Worm (Caenorhabditis elegans) whole organism, L4 larva: ENCODE results near the gene str-205.

Experiments used
- D1046.2 ChIP-seq: fragments of 200-800 bp; sonication (Bioruptor generic); IDR thresholded peaks from 2 replicates; pipeline ENCODE4 v1.3.6; 2022; ENCODE audit warnings: missing genetic modification characterization, missing compliant biosample characterization
- F49E8.2 ChIP-seq: sonication (generic microtip); optimal IDR thresholded peaks from 2 replicates; lab custom pipeline; 2016; ENCODE audit warnings: missing compliant biosample characterization, mild to moderate bottlenecking, missing genetic modification characterization, borderline replicate concordance
- aha-1 ChIP-seq: fragments of 150-350 bp; peaks from one replicate; lab custom pipeline; 2014; ENCODE audit warnings: missing biosample characterization, missing genetic modification characterization
- attf-4 ChIP-seq: sonication (generic microtip); optimal IDR thresholded peaks from 3 replicates; lab custom pipeline; 2017; ENCODE audit warnings: missing biosample characterization, missing genetic modification characterization
- ceh-28 ChIP-seq: fragments of 150-350 bp; optimal IDR thresholded peaks from 2 replicates; lab custom pipeline; 2014; ENCODE audit warnings: missing biosample characterization, missing genetic modification reagents, missing genetic modification characterization
- ceh-44 ChIP-seq: fragments of 200-800 bp; sonication (Bioruptor generic); IDR thresholded peaks from 2 replicates; pipeline ENCODE4 v1.3.6; 2022; ENCODE audit warnings: missing genetic modification reagents, missing genetic modification characterization, missing compliant biosample characterization
- cey-2 ChIP-seq: sonication (generic microtip); optimal IDR thresholded peaks from 3 replicates; lab custom pipeline; 2017; ENCODE audit warnings: missing genetic modification characterization, mild to moderate bottlenecking, missing compliant biosample characterization, antibody characterized with exemption, borderline replicate concordance; ENCODE audit not compliant: insufficient read depth
- daf-16 ChIP-seq, 3 experiments: sonication (generic microtip); optimal IDR thresholded peaks; 2 replicates each; lab custom pipeline; 2016 to 2017; ENCODE audit warnings: missing genetic modification characterization in 3 of 3, missing genetic modification reagents in 3 of 3, mild to moderate bottlenecking in 2 of 3, missing compliant biosample characterization in 2 of 3, missing biosample characterization in 1 of 3, moderate library complexity in 1 of 3
- dmd-8 ChIP-seq: fragments of 200-800 bp; sonication (Bioruptor generic); IDR thresholded peaks from 2 replicates; pipeline ENCODE4 v1.3.6; 2022; ENCODE audit warnings: missing genetic modification characterization, missing compliant biosample characterization
- dpl-1 ChIP-seq: fragments of 150-350 bp; optimal IDR thresholded peaks from 2 replicates; lab custom pipeline; 2014; ENCODE audit warnings: missing biosample characterization, missing genetic modification reagents, missing genetic modification characterization
- egl-43 ChIP-seq: fragments of 200-800 bp; sonication (Bioruptor generic); IDR thresholded peaks from 2 replicates; pipeline ENCODE4 v1.3.6; 2022; ENCODE audit warnings: missing genetic modification reagents, missing genetic modification characterization, missing compliant biosample characterization
- fkh-10 ChIP-seq: fragments of 150-350 bp; optimal IDR thresholded peaks from 2 replicates; lab custom pipeline; 2014; ENCODE audit warnings: missing biosample characterization, missing genetic modification reagents, missing genetic modification characterization
- hlh-11 ChIP-seq: fragments of 200-800 bp; sonication (Bioruptor generic); optimal IDR thresholded peaks from 2 replicates; lab custom pipeline; 2018; ENCODE audit warnings: mild to moderate bottlenecking, missing genetic modification characterization, missing compliant biosample characterization
- hlh-30 ChIP-seq: sonication (generic microtip); optimal IDR thresholded peaks from 2 replicates; lab custom pipeline; 2017; ENCODE audit warnings: antibody characterized with exemption, mild to moderate bottlenecking, missing genetic modification characterization, missing compliant biosample characterization; ENCODE audit not compliant: insufficient read depth
- mes-2 ChIP-seq: sonication (generic microtip); optimal IDR thresholded peaks from 2 replicates; lab custom pipeline; 2016; ENCODE audit warnings: missing genotype, mild to moderate bottlenecking, missing genetic modification characterization, missing compliant biosample characterization; ENCODE audit not compliant: poor library complexity, severe bottlenecking
- mxl-3 ChIP-seq: fragments of 200-800 bp; sonication (Bioruptor generic); optimal IDR thresholded peaks from 2 replicates; lab custom pipeline; 2018; ENCODE audit warnings: mild to moderate bottlenecking, missing genetic modification characterization, missing compliant biosample characterization
- nhr-41 ChIP-seq: fragments of 200-800 bp; sonication (Bioruptor generic); IDR thresholded peaks from 2 replicates; pipeline ENCODE4 v1.3.6; 2022; ENCODE audit warnings: missing genetic modification reagents, missing genetic modification characterization, missing compliant biosample characterization
- nhr-48 ChIP-seq: sonication (generic microtip); optimal IDR thresholded peaks from 2 replicates; lab custom pipeline; 2016; ENCODE audit warnings: mild to moderate bottlenecking, missing genetic modification characterization, missing compliant biosample characterization
- nhr-6 ChIP-seq: fragments of 150-350 bp; optimal IDR thresholded peaks from 2 replicates; lab custom pipeline; 2014; ENCODE audit warnings: missing biosample characterization, missing genetic modification characterization
- nhr-76 ChIP-seq: fragments of 150-350 bp; optimal IDR thresholded peaks from 2 replicates; lab custom pipeline; 2014; ENCODE audit warnings: missing biosample characterization, missing genetic modification characterization
- nhr-77 ChIP-seq: fragments of 150-350 bp; optimal IDR thresholded peaks from 2 replicates; lab custom pipeline; 2014; ENCODE audit warnings: missing biosample characterization, missing genetic modification characterization
- snpc-1.2 ChIP-seq: fragments of 200-800 bp; sonication (Bioruptor generic); IDR thresholded peaks from 2 replicates; pipeline ENCODE4 v1.3.6; 2022; ENCODE audit warnings: missing genetic modification reagents, missing genetic modification characterization, missing compliant biosample characterization
- snpc-4 ChIP-seq: fragments of 150-350 bp; optimal IDR thresholded peaks from 2 replicates; lab custom pipeline; 2014; ENCODE audit warnings: missing biosample characterization, missing genetic modification characterization
- unc-130 ChIP-seq: sonication (generic microtip); optimal IDR thresholded peaks from 2 replicates; lab custom pipeline; 2016; ENCODE audit warnings: missing genetic modification reagents, missing genetic modification characterization, missing compliant biosample characterization
- unc-62 ChIP-seq, 3 experiments: fragments of 150-350 bp in 1 of 3; sonication (generic microtip); optimal IDR thresholded peaks in 2 of 3; peaks in 1 of 3; 1 replicate in 1 of 3; 2 replicates in 2 of 3; lab custom pipeline; 2014 to 2017; ENCODE audit warnings: missing biosample characterization in 3 of 3, missing genetic modification characterization in 3 of 3, missing genetic modification reagents in 3 of 3, missing genotype in 1 of 3
- vab-7 ChIP-seq: fragments of 200-800 bp; sonication (Bioruptor generic); IDR thresholded peaks from 2 replicates; pipeline ENCODE4 v1.3.6; 2022; ENCODE audit warnings: missing genetic modification reagents, missing genetic modification characterization, missing compliant biosample characterization
- zfp-2 ChIP-seq: sonication (generic microtip); optimal IDR thresholded peaks from 2 replicates; lab custom pipeline; 2016; ENCODE audit warnings: mild to moderate bottlenecking, missing genetic modification characterization, missing compliant biosample characterization
- zfp-3 ChIP-seq: fragments of 200-800 bp; sonication (Bioruptor generic); conservative IDR thresholded peaks from 2 replicates; pipeline ENCODE4 v1.3.6; 2022; ENCODE audit warnings: missing genetic modification reagents, missing genetic modification characterization, missing compliant biosample characterization
- zip-2 ChIP-seq: fragments of 150-350 bp; optimal IDR thresholded peaks from 2 replicates; lab custom pipeline; 2014; ENCODE audit warnings: missing biosample characterization, missing genetic modification characterization
- ztf-7 ChIP-seq: fragments of 150-350 bp; optimal IDR thresholded peaks from 2 replicates; lab custom pipeline; 2014; ENCODE audit warnings: missing biosample characterization, missing genetic modification characterization

Gene str-205

DNA sequence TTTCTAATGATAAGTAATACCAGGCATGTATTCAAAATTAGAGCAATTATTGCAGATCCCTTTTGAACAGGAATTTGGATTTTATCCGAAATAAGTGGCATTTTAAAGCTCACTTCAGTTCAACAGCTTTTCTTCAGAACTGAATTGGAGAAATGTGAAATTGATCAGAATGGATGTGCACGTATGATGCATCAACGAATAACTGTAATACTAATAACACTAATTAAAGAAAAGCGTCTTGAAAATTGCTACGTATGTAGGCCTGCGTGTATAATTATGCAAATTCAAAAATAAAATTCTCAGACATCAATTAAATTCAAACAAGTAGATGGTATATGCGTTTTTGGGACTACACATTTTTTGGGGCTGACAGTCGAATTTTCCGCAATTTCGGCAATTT lies at the start of gene str-205:
TSS of gene str-205 (minus strand) at position 101 of the 400 bp plus-strand sequence.
- TF ChIP-seq hlh-30 (tag; lab: Kevin White, UChicago) (no peak), nhr-41 (no peak), mxl-3 (no peak), zfp-3 (no peak), dmd-8 (GFP tag; lab: Robert Waterston, UW) (no peak), vab-7 (GFP tag; lab: Robert Waterston, UW) (no peak), cey-2 (tag; lab: Kevin White, UChicago) (no peak), snpc-4 (tag; lab: Kevin White, UChicago) (no peak), unc-62 (GFP tag; optimal IDR thresholded peaks at IDR 0.05 in 1 of 2; lab: Kevin White, UChicago) (no peak), unc-62 (tag; optimal IDR thresholded peaks at IDR 0.05; lab: Kevin White, UChicago) (no peak), snpc-1.2 (GFP tag; lab: Robert Waterston, UW) (no peak), ceh-28 (no peak)

DNA sequence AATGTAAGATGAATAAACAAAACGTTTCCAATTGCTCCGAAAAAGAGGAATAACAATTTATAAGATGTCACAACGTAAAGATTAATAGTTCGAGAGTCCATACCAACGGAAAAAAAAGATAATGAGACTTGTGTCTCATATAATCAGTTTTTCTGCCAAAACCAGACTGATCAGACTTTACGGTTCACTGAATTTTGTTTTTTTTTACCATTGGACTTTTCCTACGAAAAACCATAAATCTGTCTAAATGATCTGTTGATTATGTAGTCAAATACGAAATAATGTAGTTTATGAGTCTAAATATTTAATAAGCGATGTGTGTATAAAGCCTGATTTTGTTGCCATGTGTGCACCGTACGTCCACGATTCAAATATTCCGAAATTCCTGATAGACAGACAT lies 49.3 kb upstream of the str-205 start, which contains the start of gene srsx-11:
TSS of gene srsx-11 (minus strand) at position 101 of the 400 bp plus-strand sequence.
- TF ChIP-seq ceh-44, result no peak
- TF ChIP-seq nhr-48 (tag; lab: Kevin White, UChicago), result no peak
- no peak for TF ChIP-seq nhr-76 (tag; lab: Kevin White, UChicago)
- TF ChIP-seq egl-43 (GFP tag; lab: Robert Waterston, UW), result no peak
- no peak for TF ChIP-seq mes-2 (tag; lab: Kevin White, UChicago)
- no peak for TF ChIP-seq ztf-7

DNA sequence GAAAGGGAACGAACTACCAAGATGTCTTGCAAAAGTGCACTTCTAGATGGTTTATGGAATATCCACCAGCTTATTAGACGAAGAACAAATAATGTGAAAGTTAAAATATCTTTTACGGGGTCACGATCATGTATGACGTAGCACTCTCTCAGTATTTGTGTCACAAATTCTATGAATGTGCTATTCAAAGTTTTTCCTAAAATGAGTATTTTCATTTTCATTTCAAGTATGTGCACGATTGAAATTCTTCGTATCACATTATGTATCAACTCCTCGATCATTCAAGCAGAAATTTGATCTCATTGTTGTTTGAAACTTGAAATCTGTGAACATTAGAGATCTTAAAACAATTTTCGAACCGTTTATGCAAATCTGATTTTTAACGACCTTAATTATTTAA lies 47.8 kb upstream of the str-205 start:
- TF ChIP-seq hlh-11 (tag; lab: Kevin White, UChicago) (no peak), nhr-6 (tag; lab: Kevin White, UChicago) (no peak), nhr-48 (tag; lab: Kevin White, UChicago) (no peak), dpl-1 (GFP tag; lab: Kevin White, UChicago) (no peak), zip-2 (tag; lab: Kevin White, UChicago) (no peak), F49E8.2 (tag; lab: Kevin White, UChicago) (no peak), egl-43 (GFP tag; lab: Robert Waterston, UW) (no peak)

DNA sequence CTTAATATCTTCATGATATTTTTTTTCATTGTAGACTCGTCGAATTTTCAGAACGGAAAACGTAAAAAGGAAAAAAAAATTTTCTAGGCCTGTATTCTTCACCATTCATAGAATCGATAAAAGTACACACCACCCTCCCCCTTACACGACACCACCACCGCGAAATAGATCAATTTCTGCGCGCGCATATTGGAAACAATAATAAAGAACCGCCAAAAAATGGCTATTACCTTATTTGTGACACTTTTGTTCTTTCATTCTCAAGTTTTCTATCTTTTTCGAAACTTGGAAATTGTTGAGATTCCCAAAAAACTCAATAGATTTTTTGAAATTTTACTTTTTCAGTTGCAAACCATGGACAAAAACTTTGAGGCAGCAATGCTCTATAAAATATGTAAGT lies 45.4 kb upstream of the str-205 start, which contains the start of gene F26G5.1:
TSS of gene F26G5.1 (plus strand) at position 339 of the 400 bp plus-strand sequence.
- TF ChIP-seq aha-1 (tag; lab: Kevin White, UChicago), result peak; percentile 53
- TF ChIP-seq fkh-10 (GFP tag; lab: Kevin White, UChicago), result no peak

DNA sequence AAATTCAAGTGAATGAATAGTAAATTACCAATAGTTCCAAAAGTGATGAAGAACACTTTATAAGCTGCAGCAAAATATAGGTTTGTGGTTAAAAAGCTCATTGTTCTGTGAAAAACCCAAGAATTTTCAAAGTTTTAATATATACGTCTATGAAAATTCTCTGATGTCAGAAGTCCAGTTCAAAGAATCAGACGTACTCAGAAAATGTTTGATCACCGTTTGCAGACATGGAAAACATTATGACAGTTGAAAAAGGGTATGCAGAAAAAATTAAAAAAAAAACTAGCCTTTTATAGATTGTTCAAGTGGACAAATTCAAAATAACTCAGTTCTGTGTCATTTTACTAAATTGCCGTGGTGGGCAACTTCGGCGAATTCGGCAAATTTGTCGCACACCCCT lies 44.9 kb upstream of the str-205 start, which contains the start of gene srsx-10:
TSS of gene srsx-10 (minus strand) at position 101 of the 400 bp plus-strand sequence.
- TF ChIP-seq zfp-2 (tag; lab: Kevin White, UChicago) (no peak), ceh-28 (no peak), cey-2 (tag; lab: Kevin White, UChicago) (no peak), attf-4 (tag; lab: Kevin White, UChicago) (no peak), D1046.2 (no peak), zfp-3 (no peak)

DNA sequence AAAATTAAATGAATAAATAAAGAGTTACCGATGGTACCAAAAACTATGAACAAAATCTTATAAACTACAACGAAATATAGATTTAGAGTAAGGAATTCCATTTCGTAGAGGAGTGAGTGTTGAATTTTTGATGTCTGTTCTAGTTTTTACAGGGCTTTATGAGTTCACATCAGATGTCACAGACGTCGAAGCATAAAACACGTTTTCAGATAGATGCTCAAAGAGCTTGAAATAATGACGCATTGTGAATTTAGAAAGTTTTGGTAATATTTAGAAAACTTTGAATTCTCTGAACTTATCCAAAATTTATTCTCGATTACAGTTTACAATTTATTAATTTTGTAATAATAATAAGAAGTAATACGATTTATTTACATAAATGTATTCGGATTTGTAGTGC lies 43.2 kb upstream of the str-205 start, which contains the start of gene srsx-9:
TSS of gene srsx-9 (minus strand) at position 101 of the 400 bp plus-strand sequence.
- no peak for TF ChIP-seq unc-130 (GFP tag; lab: Kevin White, UChicago)
- TF ChIP-seq nhr-77, result no peak
- TF ChIP-seq daf-16 (GFP tag; optimal IDR thresholded peaks at IDR 0.05; lab: Kevin White, UChicago), result no peak
- TF ChIP-seq daf-16 (tag; optimal IDR thresholded peaks at IDR 0.05; lab: Kevin White, UChicago), result no peak
